Worm (Caenorhabditis elegans): ENCODE data around the gene T14G8.6.

- TF ChIP-seq nhr-77 (tag; optimal IDR thresholded peaks at IDR 0.05), result no peak
- no peak for TF ChIP-seq nhr-28 (tag; optimal IDR thresholded peaks at IDR 0.05)
- no peak for TF ChIP-seq nhr-76 (tag; optimal IDR thresholded peaks at IDR 0.05)
- TF ChIP-seq ama-1 (optimal IDR thresholded peaks at IDR 0.05), result no peak
- TF ChIP-seq elt-2 (tag; optimal IDR thresholded peaks at IDR 0.05), result no peak
- TF ChIP-seq aha-1 (tag; optimal IDR thresholded peaks at IDR 0.05), result no peak
- TF ChIP-seq snpc-4 (tag; optimal IDR thresholded peaks at IDR 0.05), result no peak
- TF ChIP-seq pqm-1 (tag; optimal IDR thresholded peaks at IDR 0.05), result no peak
These were observed 7.3 kb upstream of the T14G8.6 start for ce11 chrX:12869827-12870394.

All from whole organism, L1 larva.